Worm (Caenorhabditis elegans): ENCODE data around the gene F47C12.7.

- TF ChIP-seq T22C8.4 (GFP tag; IDR thresholded peaks at IDR 0.05) (no peak), ztf-23 (GFP tag; IDR thresholded peaks at IDR 0.05) (no peak), flt-1 (GFP tag; IDR thresholded peaks at IDR 0.05) (no peak), cog-1 (tag; optimal IDR thresholded peaks at IDR 0.05) (no peak)
Measured at ce11 chrIV:4030917-4031599, 35.8 kb upstream of the F47C12.7 start.

Data from whole organism, midembryonic.